Worm (Caenorhabditis elegans): Measurements from ENCODE around the gene Y47D3A.34.

- TF ChIP-seq elt-1 (tag; optimal IDR thresholded peaks at IDR 0.05; ENCODE audit: borderline replicate concordance, insufficient read depth): no peak
- no peak for TF ChIP-seq mep-1 (tag; optimal IDR thresholded peaks at IDR 0.05)
- TF ChIP-seq tbx-8 (GFP tag; optimal IDR thresholded peaks at IDR 0.05): no peak
- TF ChIP-seq ces-1 (GFP tag; optimal IDR thresholded peaks at IDR 0.05): no peak
- TF ChIP-seq ztf-11 (tag; optimal IDR thresholded peaks at IDR 0.05): no peak
- TF ChIP-seq snpc-4 (tag; optimal IDR thresholded peaks at IDR 0.05): no peak
- TF ChIP-seq nhr-237 (tag; optimal IDR thresholded peaks at IDR 0.05): no peak
- no peak for TF ChIP-seq zip-8 (tag; optimal IDR thresholded peaks at IDR 0.05)
Measured at ce11 chrIII:11206875-11207274, 27.8 kb downstream of the Y47D3A.34 start.
